Fruit fly (Drosophila melanogaster) whole organism, embryonic: ENCODE measurements around the gene CG46244.

Experiments used
- Abd-B ChIP-seq: fragments of 200-800 bp; sonication (Bioruptor generic); optimal IDR thresholded peaks from 2 replicates; lab custom pipeline; 2018; ENCODE audit warnings: missing biosample characterization, mild to moderate bottlenecking, missing genetic modification characterization, moderate library complexity
- Atf6 ChIP-seq: fragments of 200-800 bp; sonication (Bioruptor generic); IDR thresholded peaks from 2 replicates; pipeline ENCODE4 v1.3.6; 2022; ENCODE audit warnings: missing biosample characterization, missing genetic modification characterization
- B-H2 ChIP-seq: fragments of 200-800 bp; sonication (Bioruptor generic); optimal IDR thresholded peaks from 2 replicates; lab custom pipeline; 2018; ENCODE audit warnings: missing biosample characterization, mild to moderate bottlenecking, missing genetic modification characterization
- BEAF-32 ChIP-seq: fragments of 200-800 bp; sonication (Bioruptor generic); optimal IDR thresholded peaks from 3 replicates; lab custom pipeline; 2017; ENCODE audit warnings: missing biosample characterization, missing genetic modification characterization, mild to moderate bottlenecking, moderate library complexity, missing genetic modification reagents
- CG11247 ChIP-seq: fragments of 200-800 bp; sonication (Bioruptor generic); IDR thresholded peaks from 2 replicates; pipeline ENCODE4 v1.3.6; 2022; ENCODE audit warnings: missing biosample characterization, missing genetic modification characterization
- CG11398 ChIP-seq: fragments of 200-800 bp; sonication (Bioruptor generic); optimal IDR thresholded peaks from 2 replicates; lab custom pipeline; 2016; ENCODE audit warnings: missing biosample characterization, missing genetic modification characterization
- CG11560 ChIP-seq: fragments of 200-800 bp; sonication (Bioruptor generic); IDR thresholded peaks from 3 replicates; pipeline ENCODE4 v1.3.6; 2022; ENCODE audit warnings: missing biosample characterization, missing genetic modification characterization
- CG12104 ChIP-seq: fragments of 200-800 bp; sonication (Bioruptor generic); optimal IDR thresholded peaks from 3 replicates; lab custom pipeline; 2016; ENCODE audit warnings: missing biosample characterization, missing genetic modification characterization
- CG15514 ChIP-seq: fragments of 200-800 bp; sonication (Bioruptor generic); optimal IDR thresholded peaks from 3 replicates; lab custom pipeline; 2017; ENCODE audit warnings: missing biosample characterization, missing genetic modification characterization, mild to moderate bottlenecking, moderate library complexity, missing genetic modification reagents
- CG15601 ChIP-seq: fragments of 200-800 bp; sonication (Bioruptor generic); optimal IDR thresholded peaks from 3 replicates; lab custom pipeline; 2019; ENCODE audit warnings: missing biosample characterization, mild to moderate bottlenecking, missing genetic modification characterization, moderate library complexity
- CG18619 ChIP-seq: fragments of 200-800 bp; sonication (Bioruptor generic); optimal IDR thresholded peaks from 3 replicates; lab custom pipeline; 2017; ENCODE audit warnings: missing biosample characterization, mild to moderate bottlenecking, missing genetic modification characterization
- CG3281 ChIP-seq: fragments of 200-800 bp; sonication (Bioruptor generic); optimal IDR thresholded peaks from 3 replicates; lab custom pipeline; 2017; ENCODE audit warnings: missing biosample characterization, mild to moderate bottlenecking, missing genetic modification characterization
- CG34224 ChIP-seq: fragments of 200-800 bp; sonication (Bioruptor generic); IDR thresholded peaks from 3 replicates; pipeline ENCODE4 v1.3.6; 2022; ENCODE audit warnings: missing biosample characterization, missing genetic modification characterization; ENCODE audit not compliant: partially characterized antibody
- CG4424 ChIP-seq: fragments of 200-800 bp; sonication (Bioruptor generic); optimal IDR thresholded peaks from 3 replicates; lab custom pipeline; 2016; ENCODE audit warnings: missing biosample characterization, missing genetic modification characterization
- CG4617 ChIP-seq: fragments of 200-800 bp; sonication (Bioruptor generic); optimal IDR thresholded peaks from 3 replicates; lab custom pipeline; 2016; ENCODE audit warnings: missing biosample characterization, missing genetic modification characterization, borderline replicate concordance
- CG7357 ChIP-seq: fragments of 200-800 bp; sonication (Bioruptor generic); IDR thresholded peaks from 3 replicates; pipeline ENCODE4 v1.3.6; 2022; ENCODE audit warnings: missing biosample characterization, missing genetic modification characterization
- CG8290 ChIP-seq, 3 experiments: fragments of 200-800 bp; sonication (Bioruptor generic); optimal IDR thresholded peaks; 2 replicates each; lab custom pipeline; 2016 to 2019; ENCODE audit warnings: missing biosample characterization in 3 of 3, missing genetic modification characterization in 3 of 3, mild to moderate bottlenecking in 2 of 3, moderate library complexity in 1 of 3
- CG9215 ChIP-seq: fragments of 200-800 bp; sonication (Bioruptor generic); IDR thresholded peaks from 2 replicates; pipeline ENCODE4 v1.3.6; 2022; ENCODE audit warnings: missing biosample characterization, missing genetic modification characterization
- CG9609 ChIP-seq: fragments of 200-800 bp; sonication (Bioruptor generic); optimal IDR thresholded peaks from 3 replicates; lab custom pipeline; 2016; ENCODE audit warnings: missing biosample characterization, missing genetic modification characterization
- CG9797 ChIP-seq: fragments of 200-800 bp; sonication (Bioruptor generic); optimal IDR thresholded peaks from 3 replicates; lab custom pipeline; 2018; ENCODE audit warnings: missing biosample characterization, mild to moderate bottlenecking, missing genetic modification characterization
- D19A ChIP-seq: fragments of 200-800 bp; optimal IDR thresholded peaks from 3 replicates; lab custom pipeline; 2019; ENCODE audit warnings: missing biosample characterization, mild to moderate bottlenecking, missing genetic modification characterization, moderate library complexity
- Dbx ChIP-seq: fragments of 200-800 bp; sonication (Bioruptor generic); IDR thresholded peaks from 3 replicates; pipeline ENCODE4 v1.3.6; 2022; ENCODE audit warnings: missing biosample characterization, missing genetic modification characterization
- Dip3 ChIP-seq: fragments of 200-800 bp; sonication (Bioruptor generic); optimal IDR thresholded peaks from 3 replicates; lab custom pipeline; 2016; ENCODE audit warnings: missing biosample characterization, missing genetic modification characterization
- HLH3B ChIP-seq: fragments of 200-800 bp; sonication (Bioruptor generic); IDR thresholded peaks from 2 replicates; pipeline ENCODE4 v1.3.6; 2022; ENCODE audit warnings: missing biosample characterization, missing genetic modification characterization
- HmgD ChIP-seq: fragments of 200-800 bp; sonication (Bioruptor generic); optimal IDR thresholded peaks from 3 replicates; lab custom pipeline; 2016; ENCODE audit warnings: missing biosample characterization, missing genetic modification characterization
- Hmr ChIP-seq: fragments of 200-800 bp; sonication (Bioruptor generic); optimal IDR thresholded peaks from 3 replicates; lab custom pipeline; 2017; ENCODE audit warnings: mild to moderate bottlenecking, missing biosample characterization, missing genetic modification reagents, missing genetic modification characterization
- Hr78 ChIP-seq, 2 experiments: fragments of 200-800 bp in 1 of 2; fragments of >200 bp in 1 of 2; sonication (Bioruptor generic) in 1 of 2; optimal IDR thresholded peaks; 2 replicates each; lab custom pipeline; 2017 to 2019; ENCODE audit warnings: missing biosample characterization in 2 of 2, missing genetic modification characterization in 2 of 2, mild to moderate bottlenecking in 1 of 2, moderate library complexity in 1 of 2
- Hsf ChIP-seq: fragments of 200-800 bp; sonication (Bioruptor generic); optimal IDR thresholded peaks from 3 replicates; lab custom pipeline; 2016; ENCODE audit warnings: missing biosample characterization, missing genetic modification characterization
- Med ChIP-seq: fragments of 200-800 bp; sonication (Bioruptor generic); peaks from one replicate; lab custom pipeline; 2016; ENCODE audit warnings: missing biosample characterization, missing genetic modification characterization, mild to moderate bottlenecking, inconsistent platforms, moderate library complexity
- Nf-YB ChIP-seq: fragments of 200-800 bp; sonication (Bioruptor generic); optimal IDR thresholded peaks from 3 replicates; lab custom pipeline; 2019; ENCODE audit warnings: missing biosample characterization, mild to moderate bottlenecking, missing genetic modification characterization, moderate library complexity
- Rx ChIP-seq: fragments of 200-800 bp; sonication (Bioruptor generic); IDR thresholded peaks from 2 replicates; pipeline ENCODE4 v1.3.6; 2022; ENCODE audit warnings: missing biosample characterization, missing genetic modification characterization
- Sox102F ChIP-seq: fragments of 200-800 bp; sonication (Bioruptor generic); optimal IDR thresholded peaks from 2 replicates; lab custom pipeline; 2018; ENCODE audit warnings: missing biosample characterization, mild to moderate bottlenecking, missing genetic modification characterization, moderate library complexity
- al ChIP-seq: fragments of 200-800 bp; sonication (Bioruptor generic); IDR thresholded peaks from 2 replicates; pipeline ENCODE4 v1.3.6; 2022; ENCODE audit warnings: missing biosample characterization, missing genetic modification characterization
- corto ChIP-seq: fragments of 200-800 bp; sonication (Bioruptor generic); optimal IDR thresholded peaks from 2 replicates; lab custom pipeline; 2016; ENCODE audit warnings: missing biosample characterization, mild to moderate bottlenecking, missing genetic modification characterization, moderate library complexity
- crp ChIP-seq, 2 experiments: fragments of 200-800 bp; sonication (Bioruptor generic); optimal IDR thresholded peaks; 2 replicates in 1 of 2; 3 replicates in 1 of 2; lab custom pipeline; 2017; ENCODE audit warnings: missing biosample characterization in 2 of 2, missing genetic modification characterization in 2 of 2, mild to moderate bottlenecking in 1 of 2, moderate library complexity in 1 of 2
- cwo ChIP-seq: fragments of 200-800 bp; sonication (Bioruptor generic); optimal IDR thresholded peaks from 3 replicates; lab custom pipeline; 2017; ENCODE audit warnings: missing biosample characterization, missing genetic modification characterization, mild to moderate bottlenecking, moderate library complexity, missing genetic modification reagents
- da ChIP-seq: fragments of 200-800 bp; sonication (Bioruptor generic); optimal IDR thresholded peaks from 2 replicates; lab custom pipeline; 2016; ENCODE audit warnings: missing biosample characterization, missing genetic modification characterization
- gro ChIP-seq: fragments of 200-800 bp; sonication (Bioruptor generic); optimal IDR thresholded peaks from 2 replicates; lab custom pipeline; 2016; ENCODE audit warnings: missing biosample characterization, missing genetic modification characterization
- gt ChIP-seq: fragments of 200-800 bp; sonication (Bioruptor generic); IDR thresholded peaks from 2 replicates; pipeline ENCODE4 v1.3.6; 2022; ENCODE audit warnings: missing biosample characterization, missing genetic modification characterization
- h ChIP-seq: fragments of >200 bp; optimal IDR thresholded peaks from 2 replicates; lab custom pipeline; 2017
- kay ChIP-seq: fragments of 200-800 bp; sonication (Bioruptor generic); optimal IDR thresholded peaks from 2 replicates; lab custom pipeline; 2016; ENCODE audit warnings: missing biosample characterization, missing genetic modification characterization
- knrl ChIP-seq: fragments of 200-800 bp; sonication (Bioruptor generic); IDR thresholded peaks from 3 replicates; pipeline ENCODE4 v1.3.6; 2022; ENCODE audit warnings: missing biosample characterization, missing genetic modification characterization; ENCODE audit not compliant: partially characterized antibody
- prd ChIP-seq, 3 experiments: fragments of >200 bp in 2 of 3; fragments of 200-800 bp in 1 of 3; sonication (Bioruptor generic) in 1 of 3; optimal IDR thresholded peaks in 2 of 3; IDR thresholded peaks in 1 of 3; 2 replicates in 2 of 3; 3 replicates in 1 of 3; pipeline versions ENCODE4 v1.3.6 to Lab custom; 2017 to 2022; ENCODE audit warnings: missing biosample characterization in 1 of 3, missing genetic modification characterization in 1 of 3
- pros ChIP-seq: fragments of 200-800 bp; sonication (Bioruptor generic); optimal IDR thresholded peaks from 3 replicates; lab custom pipeline; 2019; ENCODE audit warnings: missing biosample characterization, mild to moderate bottlenecking, missing genetic modification characterization, moderate library complexity
- pzg ChIP-seq: fragments of 200-800 bp; sonication (Bioruptor generic); optimal IDR thresholded peaks from 3 replicates; lab custom pipeline; 2018; ENCODE audit warnings: missing biosample characterization, mild to moderate bottlenecking, missing genetic modification characterization, moderate library complexity
- sug ChIP-seq: fragments of 200-800 bp; optimal IDR thresholded peaks from 2 replicates; lab custom pipeline; 2019; ENCODE audit warnings: missing biosample characterization, mild to moderate bottlenecking, missing genetic modification characterization, moderate library complexity
- tgo ChIP-seq: fragments of 200-800 bp; sonication (Bioruptor generic); IDR thresholded peaks from 3 replicates; pipeline ENCODE4 v1.3.6; 2022; ENCODE audit warnings: missing biosample characterization, missing genetic modification characterization
- trem ChIP-seq: fragments of 200-800 bp; optimal IDR thresholded peaks from 3 replicates; lab custom pipeline; 2019; ENCODE audit warnings: missing biosample characterization, mild to moderate bottlenecking, missing genetic modification characterization, moderate library complexity
- usp ChIP-seq: fragments of >200 bp; optimal IDR thresholded peaks from 2 replicates; lab custom pipeline; 2017; ENCODE audit warnings: missing biosample characterization, missing genetic modification characterization

Gene CG46244

dm6 chr2L:19583926-19584392 is 22.4 kb upstream of the CG46244 start, which contains the start of the genes PCNA2 and CG10366 (continued):
- TF ChIP-seq Nf-YB (GFP tag; lab: Kevin White, UChicago) (peak; percentile 55), trem (tag; lab: Kevin White, UChicago) (peak; percentile 88), crp (GFP tag; optimal IDR thresholded peaks at IDR 0.05; lab: Kevin White, UChicago) (peak; percentile 86 to 98), CG15514 (peak; percentile 100), pzg (peak; percentile 86), HLH3B (GFP tag; lab: Robert Waterston, UW) (0 out of 2 replicates have a peak, but pooled peaks have one; percentile 9), D19A (tag; lab: Kevin White, UChicago) (peak; percentile 6), h (no peak), CG4617 (GFP tag; lab: Kevin White, UChicago) (peak; percentile 87), prd (optimal IDR thresholded peaks at IDR 0.05; lab: Kevin White, UChicago) (no peak), prd (GFP tag; IDR thresholded peaks at IDR 0.05; lab: Robert Waterston, UW) (peak; percentile 67), BEAF-32 (GFP tag; lab: Kevin White, UChicago) (peak; percentile 47), CG11247 (GFP tag; lab: Robert Waterston, UW) (no peak), Abd-B (peak; percentile 45), Atf6 (GFP tag; lab: Robert Waterston, UW) (peak; percentile 42; the same call in 1 of the 2 replicates), CG11560 (no peak), al (GFP tag; lab: Robert Waterston, UW) (peak; percentile 43; the same call in 1 of the 2 replicates), HmgD (GFP tag; lab: Kevin White, UChicago) (peak; percentile 71), CG15601 (peak; percentile 42), Rx (no peak; the same call in 1 of the 2 replicates), knrl (peak; percentile 80), Med (GFP tag; lab: Kevin White, UChicago) (peak; percentile 95), Dbx (peak; percentile 57; the same call in 1 of the 3 replicates), CG12104 (GFP tag; lab: Kevin White, UChicago) (peak; percentile 39), sug (peak; percentile 78), CG18619 (GFP tag; lab: Kevin White, UChicago) (peak; percentile 57), CG8290 (GFP tag; optimal IDR thresholded peaks at IDR 0.05; lab: Kevin White, UChicago) (peak; percentile 78), CG8290 (tag; optimal IDR thresholded peaks at IDR 0.05; lab: Kevin White, UChicago) (peak; percentile 60 to 76), CG9609 (GFP tag; lab: Kevin White, UChicago) (peak; percentile 84), cwo (GFP tag; lab: Kevin White, UChicago) (no peak), Hr78 (GFP tag; optimal IDR thresholded peaks at IDR 0.05; lab: Kevin White, UChicago) (no peak), usp (GFP tag; lab: Kevin White, UChicago) (no peak), CG7357 (GFP tag; lab: Robert Waterston, UW) (no peak), Hsf (GFP tag; lab: Kevin White, UChicago) (peak; percentile 78), B-H2 (GFP tag; lab: Kevin White, UChicago) (peak; percentile 70), Sox102F (peak; percentile 54), CG3281 (peak; percentile 63), Dip3 (GFP tag; lab: Kevin White, UChicago) (peak; percentile 69), pros (GFP tag; lab: Kevin White, UChicago) (no peak), Hmr (GFP tag; lab: Kevin White, UChicago) (peak; percentile 77), gt (no peak), CG9797 (peak; percentile 43), tgo (GFP tag; lab: Robert Waterston, UW) (peak; percentile 55), CG4424 (GFP tag; lab: Kevin White, UChicago) (peak; percentile 50), CG9215 (GFP tag; lab: Robert Waterston, UW) (peak; percentile 65), CG11398 (GFP tag; lab: Kevin White, UChicago) (peak; percentile 26), CG34224 (GFP tag; lab: Robert Waterston, UW) (peak; percentile 62; the same call in 1 of the 3 replicates), corto (GFP tag; lab: Kevin White, UChicago) (no peak), kay (GFP tag; lab: Kevin White, UChicago) (peak; percentile 49), gro (GFP tag; lab: Kevin White, UChicago) (peak; percentile 52), da (GFP tag; lab: Kevin White, UChicago) (peak; percentile 34)
